Worm (Caenorhabditis elegans) whole organism, L3 larva: ENCODE data around the gene nhr-252.

ENCODE experiments used
- ceh-16 ChIP-seq: sonication (generic microtip); optimal IDR thresholded peaks from 2 replicates; lab custom pipeline; 2017; ENCODE audit warnings: missing biosample characterization, missing genetic modification characterization
- ceh-82 ChIP-seq: fragments of 150-350 bp; optimal IDR thresholded peaks from 2 replicates; lab custom pipeline; 2014; ENCODE audit warnings: missing biosample characterization, missing genetic modification characterization
- ceh-9 ChIP-seq: sonication (generic microtip); optimal IDR thresholded peaks from 2 replicates; lab custom pipeline; 2018; ENCODE audit warnings: missing biosample characterization, missing genetic modification characterization
- daf-12 ChIP-seq: fragments of 150-350 bp; optimal IDR thresholded peaks from 2 replicates; lab custom pipeline; 2014; ENCODE audit warnings: missing biosample characterization, missing genetic modification reagents, missing genetic modification characterization
- egl-27 ChIP-seq: sonication (generic microtip); optimal IDR thresholded peaks from 4 replicates; lab custom pipeline; 2017; ENCODE audit warnings: missing biosample characterization, missing genetic modification reagents, missing genetic modification characterization
- egl-5 ChIP-seq: fragments of 150-350 bp; optimal IDR thresholded peaks from 2 replicates; lab custom pipeline; 2017; ENCODE audit warnings: missing biosample characterization, missing genetic modification reagents, missing genetic modification characterization, inconsistent platforms
- elt-1 ChIP-seq: fragments of 150-350 bp; optimal IDR thresholded peaks from 2 replicates; lab custom pipeline; 2014; ENCODE audit warnings: missing biosample characterization, missing genetic modification characterization
- elt-2 ChIP-seq: sonication (generic microtip); optimal IDR thresholded peaks from 2 replicates; lab custom pipeline; 2016; ENCODE audit warnings: missing genetic modification reagents, mild to moderate bottlenecking, missing genetic modification characterization, missing compliant biosample characterization
- elt-3 ChIP-seq, 3 experiments: fragments of 150-350 bp in 1 of 3; sonication (generic microtip) in 2 of 3; optimal IDR thresholded peaks; 2 replicates in 2 of 3; 4 replicates in 1 of 3; lab custom pipeline; 2014 to 2017; ENCODE audit warnings: missing biosample characterization in 3 of 3, missing genetic modification characterization in 3 of 3
- eor-1 ChIP-seq, 2 experiments: fragments of 150-350 bp; optimal IDR thresholded peaks; 2 replicates each; lab custom pipeline; 2014 to 2018; ENCODE audit warnings: missing biosample characterization in 2 of 2, missing genetic modification characterization in 2 of 2
- fkh-10 ChIP-seq: sonication (generic microtip); optimal IDR thresholded peaks from 2 replicates; lab custom pipeline; 2017; ENCODE audit warnings: missing biosample characterization, missing genetic modification reagents, missing genetic modification characterization
- fkh-2 ChIP-seq: fragments of 150-350 bp; optimal IDR thresholded peaks from 2 replicates; lab custom pipeline; 2014; ENCODE audit warnings: missing biosample characterization, missing genetic modification reagents, missing genetic modification characterization
- fos-1 ChIP-seq: fragments of 150-350 bp; optimal IDR thresholded peaks from 2 replicates; lab custom pipeline; 2014; ENCODE audit warnings: missing biosample characterization, missing genetic modification characterization
- jun-1 ChIP-seq: fragments of 150-350 bp; optimal IDR thresholded peaks from 2 replicates; lab custom pipeline; 2014; ENCODE audit warnings: missing biosample characterization, missing genetic modification reagents, missing genetic modification characterization
- lin-15B ChIP-seq: fragments of 150-350 bp; optimal IDR thresholded peaks from 2 replicates; lab custom pipeline; 2014; ENCODE audit warnings: missing biosample characterization, missing genetic modification characterization
- lsy-12 ChIP-seq: sonication (generic microtip); optimal IDR thresholded peaks from 2 replicates; lab custom pipeline; 2016; ENCODE audit warnings: mild to moderate bottlenecking, missing genetic modification characterization, missing compliant biosample characterization
- mdl-1 ChIP-seq: fragments of 150-350 bp; optimal IDR thresholded peaks from 2 replicates; lab custom pipeline; 2014; ENCODE audit warnings: missing biosample characterization, missing genetic modification characterization
- mml-1 ChIP-seq: fragments of 150-350 bp; sonication (generic microtip); optimal IDR thresholded peaks from 3 replicates; lab custom pipeline; 2014; ENCODE audit warnings: missing biosample characterization, missing genetic modification characterization
- nfya-1 ChIP-seq: sonication (generic microtip); optimal IDR thresholded peaks from 2 replicates; lab custom pipeline; 2017; ENCODE audit warnings: missing genetic modification characterization, mild to moderate bottlenecking, missing compliant biosample characterization, antibody characterized with exemption, moderate library complexity; ENCODE audit not compliant: insufficient read depth
- nhr-11 ChIP-seq: fragments of 150-350 bp; optimal IDR thresholded peaks from 2 replicates; lab custom pipeline; 2014; ENCODE audit warnings: missing biosample characterization, missing genetic modification characterization
- nhr-12 ChIP-seq: fragments of 150-350 bp; optimal IDR thresholded peaks from 2 replicates; lab custom pipeline; 2014; ENCODE audit warnings: missing biosample characterization, missing genetic modification characterization
- nhr-237 ChIP-seq: fragments of 150-350 bp; optimal IDR thresholded peaks from 2 replicates; lab custom pipeline; 2014; ENCODE audit warnings: missing biosample characterization, missing genetic modification characterization
- nhr-25 ChIP-seq: sonication (generic microtip); optimal IDR thresholded peaks from 2 replicates; lab custom pipeline; 2017; ENCODE audit warnings: missing biosample characterization, missing genetic modification characterization
- nhr-28 ChIP-seq: fragments of 150-350 bp; optimal IDR thresholded peaks from 2 replicates; lab custom pipeline; 2014; ENCODE audit warnings: missing biosample characterization, missing genetic modification characterization
- nhr-76 ChIP-seq: fragments of 150-350 bp; sonication (generic microtip); optimal IDR thresholded peaks from 5 replicates; lab custom pipeline; 2014; ENCODE audit warnings: missing biosample characterization, missing genetic modification characterization
- nhr-77 ChIP-seq: fragments of 150-350 bp; optimal IDR thresholded peaks from 2 replicates; lab custom pipeline; 2014; ENCODE audit warnings: missing biosample characterization, missing genetic modification characterization
- pha-4 ChIP-seq: fragments of 150-350 bp; optimal IDR thresholded peaks from 2 replicates; lab custom pipeline; 2014; ENCODE audit warnings: missing biosample characterization, missing genetic modification reagents, missing genetic modification characterization
- pqm-1 ChIP-seq: fragments of 150-350 bp; optimal IDR thresholded peaks from 2 replicates; lab custom pipeline; 2017; ENCODE audit warnings: missing biosample characterization, missing genetic modification characterization, inconsistent platforms
- tbx-2 ChIP-seq: sonication (generic microtip); optimal IDR thresholded peaks from 2 replicates; lab custom pipeline; 2016; ENCODE audit warnings: mild to moderate bottlenecking, missing genetic modification characterization, missing compliant biosample characterization
- unc-62 ChIP-seq: fragments of 150-350 bp; sonication (generic microtip); optimal IDR thresholded peaks from 4 replicates; lab custom pipeline; 2014; ENCODE audit warnings: missing biosample characterization, missing genetic modification reagents, missing genetic modification characterization
- zag-1 ChIP-seq: fragments of 150-350 bp; optimal IDR thresholded peaks from 2 replicates; lab custom pipeline; 2014; ENCODE audit warnings: missing biosample characterization, missing genetic modification characterization
- ztf-11 ChIP-seq: fragments of 150-350 bp; optimal IDR thresholded peaks from 2 replicates; lab custom pipeline; 2014; ENCODE audit warnings: missing biosample characterization, missing genetic modification characterization

Gene nhr-252

ce11 chrV:446988-447387 is 42.6 kb downstream of the nhr-252 start:
- TF ChIP-seq elt-1 (tag; lab: Kevin White, UChicago) = no peak
- no peak for TF ChIP-seq fos-1 (tag; lab: Kevin White, UChicago)
- no peak for TF ChIP-seq egl-5 (tag; lab: Kevin White, UChicago)
- no peak for TF ChIP-seq nhr-25
- TF ChIP-seq elt-3 (tag; optimal IDR thresholded peaks at IDR 0.05; lab: Kevin White, UChicago) = no peak
- no peak for TF ChIP-seq nhr-12
- no peak for TF ChIP-seq nhr-237 (tag; lab: Kevin White, UChicago)
- TF ChIP-seq tbx-2 (tag; lab: Kevin White, UChicago) = no peak
- no peak for TF ChIP-seq unc-62 (GFP tag; lab: Kevin White, UChicago)
- no peak for TF ChIP-seq daf-12
- no peak for TF ChIP-seq nhr-28 (tag; lab: Kevin White, UChicago)
- no peak for TF ChIP-seq ceh-82 (tag; lab: Kevin White, UChicago)
- no peak for TF ChIP-seq ztf-11 (tag; lab: Kevin White, UChicago)
- no peak for TF ChIP-seq fkh-2 (tag; lab: Kevin White, UChicago)
- TF ChIP-seq elt-2 (tag; lab: Kevin White, UChicago) = no peak
- no peak for TF ChIP-seq lin-15B (tag; lab: Kevin White, UChicago)

ce11 chrV:449130-449529 is 44.7 kb downstream of the nhr-252 start, which contains the start of gene srh-35:
Gene srh-35 (minus strand): TSS chrV:449230.
- TF ChIP-seq eor-1 (tag; optimal IDR thresholded peaks at IDR 0.05; lab: Kevin White, UChicago) (no peak), nhr-11 (tag; lab: Kevin White, UChicago) (no peak), fkh-10 (GFP tag; lab: Kevin White, UChicago) (no peak), nfya-1 (tag; lab: Kevin White, UChicago) (no peak), nhr-25 (no peak), nhr-76 (tag; lab: Kevin White, UChicago) (no peak), jun-1 (no peak), pha-4 (tag; lab: Kevin White, UChicago) (no peak), lin-15B (tag; lab: Kevin White, UChicago) (no peak), ceh-9 (tag; lab: Kevin White, UChicago) (no peak), nhr-77 (tag; lab: Kevin White, UChicago) (no peak)

DNA sequence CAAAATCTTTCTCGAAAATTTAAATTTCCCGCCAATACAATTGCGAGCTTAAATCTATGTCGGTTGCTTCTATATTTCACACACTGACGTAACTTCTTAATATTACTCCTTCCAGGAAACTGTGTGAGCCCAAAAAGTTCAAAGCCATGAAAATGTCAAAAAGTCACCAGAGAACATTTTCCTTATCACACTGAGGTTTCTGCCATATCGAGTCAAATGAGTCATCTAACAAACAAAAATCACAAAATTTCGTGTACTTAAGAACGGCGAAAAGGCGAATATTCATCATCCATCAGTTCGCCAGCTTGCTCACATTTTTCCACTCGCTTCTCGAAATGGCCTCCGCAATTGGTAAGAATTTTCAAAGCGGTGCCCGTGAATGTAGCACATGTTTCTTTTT is 45.3 kb downstream of the nhr-252 start, which contains the start of gene M02H5.8:
Gene M02H5.8, plus strand, starts transcription at position 297 of the 400 bp plus-strand sequence.
- TF ChIP-seq pqm-1 (tag; lab: Kevin White, UChicago) (peak; percentile 47), elt-2 (tag; lab: Kevin White, UChicago) (peak; percentile 57), zag-1 (tag; lab: Kevin White, UChicago) (no peak), ceh-16 (tag; lab: Kevin White, UChicago) (no peak)

ce11 chrV:450757-451501 is 46.5 kb downstream of the nhr-252 start, which contains the start of gene nhr-123:
Gene nhr-123 (plus strand): TSS chrV:451451.
- TF ChIP-seq ztf-11 (tag; lab: Kevin White, UChicago) (no peak), ceh-82 (tag; lab: Kevin White, UChicago) (no peak), zag-1 (tag; lab: Kevin White, UChicago) (no peak), pha-4 (tag; lab: Kevin White, UChicago) (peak; percentile 27), egl-27 (no peak), nfya-1 (tag; lab: Kevin White, UChicago) (no peak), ceh-16 (tag; lab: Kevin White, UChicago) (no peak), mml-1 (tag; lab: Kevin White, UChicago) (no peak), nhr-76 (tag; lab: Kevin White, UChicago) (no peak), unc-62 (GFP tag; lab: Kevin White, UChicago) (no peak), mdl-1 (tag; lab: Kevin White, UChicago) (no peak), lsy-12 (tag; lab: Kevin White, UChicago) (no peak), elt-3 (tag; optimal IDR thresholded peaks at IDR 0.05; lab: Kevin White, UChicago) (no peak), elt-2 (tag; lab: Kevin White, UChicago) (peak; percentile 35)

DNA sequence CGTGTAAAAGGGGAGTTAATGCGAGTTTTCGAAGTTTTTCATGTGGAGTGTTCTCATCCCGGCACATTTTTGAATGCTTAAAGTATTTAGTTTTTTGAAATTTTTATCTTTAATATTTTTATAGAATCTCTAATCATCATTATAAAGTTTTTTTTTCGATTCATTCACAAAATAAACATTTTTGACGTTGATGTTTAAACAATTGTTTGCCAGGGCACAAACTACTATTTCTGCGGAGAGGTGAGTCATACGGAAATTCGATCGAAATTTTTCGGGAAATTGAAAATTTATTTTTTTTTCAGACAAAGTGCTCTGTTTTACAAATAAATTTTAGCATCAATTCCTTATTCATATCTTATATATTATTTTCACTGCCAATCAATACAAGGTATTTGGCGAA is 49.1 kb downstream of the nhr-252 start, which contains the start of gene nhr-98:
Gene nhr-98, plus strand, starts transcription at position 301 of the 400 bp plus-strand sequence.
- TF ChIP-seq pha-4 (tag; lab: Kevin White, UChicago) (peak; percentile 2), lin-15B (tag; lab: Kevin White, UChicago) (no peak)
